Worm (Caenorhabditis elegans): ENCODE measurements around the gene npax-1.

Gene npax-1

ce11 chrII:7340703-7341102, 9.6 kb upstream of the npax-1 start:
- TF ChIP-seq unc-39 (tag; optimal IDR thresholded peaks at IDR 0.05) (no peak), dmd-6 (GFP tag; IDR thresholded peaks at IDR 0.05) (0 out of 2 replicates have a peak, but pooled peaks have one; percentile 18), nhr-28 (tag; optimal IDR thresholded peaks at IDR 0.05) (peak; percentile 5), pha-4 (GFP tag; IDR thresholded peaks at IDR 0.05) (no peak), pha-4 (tag; optimal IDR thresholded peaks at IDR 0.05) (peak; percentile 85)

ce11 chrII:7338995-7339394, 7.9 kb upstream of the npax-1 start, which contains the start of gene nhr-21:
TSS of gene nhr-21 (plus strand) at chrII:7339229.
- TF ChIP-seq lsy-2 (tag; optimal IDR thresholded peaks at IDR 0.05) (peak in 1 of 2 experiments; percentile 52), tra-1 (GFP tag; IDR thresholded peaks at IDR 0.05) (no peak), Y48G9A.11 (GFP tag; IDR thresholded peaks at IDR 0.05) (no peak), cey-2 (tag; optimal IDR thresholded peaks at IDR 0.05; ENCODE audit: borderline replicate concordance, insufficient read depth) (peak; percentile 19), pha-4 (GFP tag; IDR thresholded peaks at IDR 0.05) (no peak), pha-4 (tag; optimal IDR thresholded peaks at IDR 0.05) (no peak), nhr-28 (tag; optimal IDR thresholded peaks at IDR 0.05) (peak; percentile 87), lin-1 (GFP tag; IDR thresholded peaks at IDR 0.05) (0 out of 2 replicates have a peak, but pooled peaks have one; percentile 26), daf-16 (GFP tag; optimal IDR thresholded peaks at IDR 0.05) (no peak), daf-16 (tag; optimal IDR thresholded peaks at IDR 0.05) (no peak), mdl-1 (tag; optimal IDR thresholded peaks at IDR 0.05) (peak in 1 of 2 experiments; percentile 76), nhr-111 (GFP tag; optimal IDR thresholded peaks at IDR 0.05) (no peak), lin-38 (GFP tag; IDR thresholded peaks at IDR 0.05) (no peak), nhr-11 (tag; optimal IDR thresholded peaks at IDR 0.05) (peak; percentile 42), nhr-237 (tag; optimal IDR thresholded peaks at IDR 0.05) (no peak), nhr-10 (tag; optimal IDR thresholded peaks at IDR 0.05) (no peak), mep-1 (tag; optimal IDR thresholded peaks at IDR 0.05) (peak; percentile 17), mxl-3 (GFP tag; optimal IDR thresholded peaks at IDR 0.05) (peak; percentile 64), hlh-11 (tag; optimal IDR thresholded peaks at IDR 0.05) (peak; percentile 70), jun-1 (tag; optimal IDR thresholded peaks at IDR 0.05) (no peak), unc-62 (GFP tag; optimal IDR thresholded peaks at IDR 0.05 in 1 of 2) (peak in 1 of 2 experiments; percentile 87), unc-62 (tag; optimal IDR thresholded peaks at IDR 0.05) (no peak), ctbp-1 (GFP tag; IDR thresholded peaks at IDR 0.05) (no peak), hlh-30 (tag; optimal IDR thresholded peaks at IDR 0.05; ENCODE audit: insufficient read depth) (peak; percentile 79), aly-2 (tag; optimal IDR thresholded peaks at IDR 0.05) (no peak), F10B5.3 (tag; optimal IDR thresholded peaks at IDR 0.05) (no peak), dmd-6 (GFP tag; IDR thresholded peaks at IDR 0.05) (peak; percentile 57; the same call in 1 of the 2 replicates), nhr-25 (tag; optimal IDR thresholded peaks at IDR 0.05; ENCODE audit: borderline replicate concordance, insufficient read depth) (peak; percentile 16)

ce11 chrII:7337469-7337893, 6.4 kb upstream of the npax-1 start:
- TF ChIP-seq T26A8.4 (GFP tag; IDR thresholded peaks at IDR 0.05): peak; percentile 59; the same call in 1 of the 2 replicates
- TF ChIP-seq aha-1 (tag): peak; percentile 97
- TF ChIP-seq mxl-2 (GFP tag; conservative IDR thresholded peaks at IDR 0.05): 0 out of 2 replicates have a peak, but pooled peaks have one; percentile 3
- TF ChIP-seq nhr-237 (tag; optimal IDR thresholded peaks at IDR 0.05): no peak
- no peak for TF ChIP-seq F26F4.8 (GFP tag; conservative IDR thresholded peaks at IDR 0.05)
- peak; percentile 89 to 95 for TF ChIP-seq mdl-1 (tag; optimal IDR thresholded peaks at IDR 0.05)
- TF ChIP-seq nhr-76 (tag; optimal IDR thresholded peaks at IDR 0.05): peak; percentile 33
- peak; percentile 39 for TF ChIP-seq zfp-2 (tag; optimal IDR thresholded peaks at IDR 0.05)
- TF ChIP-seq dmd-6 (GFP tag; IDR thresholded peaks at IDR 0.05): peak; percentile 93
- peak; percentile 60 for TF ChIP-seq rbr-2 (tag; optimal IDR thresholded peaks at IDR 0.05)
- TF ChIP-seq ceh-20 (GFP tag; IDR thresholded peaks at IDR 0.05): peak; percentile 84
- peak; percentile 72 for TF ChIP-seq php-3 (GFP tag; IDR thresholded peaks at IDR 0.05)
- TF ChIP-seq nhr-28 (tag; optimal IDR thresholded peaks at IDR 0.05): peak; percentile 97
- peak; percentile 83 for TF ChIP-seq nhr-77 (tag; optimal IDR thresholded peaks at IDR 0.05)
- no peak for TF ChIP-seq zfp-3 (GFP tag; conservative IDR thresholded peaks at IDR 0.05)
- TF ChIP-seq ztf-7 (tag; optimal IDR thresholded peaks at IDR 0.05): peak; percentile 36
- peak; percentile 72 for TF ChIP-seq nhr-11 (tag; optimal IDR thresholded peaks at IDR 0.05)
- peak; percentile 61 for TF ChIP-seq hmg-1.1 (GFP tag; IDR thresholded peaks at IDR 0.05)
- peak; percentile 32 for TF ChIP-seq nhr-10 (tag; optimal IDR thresholded peaks at IDR 0.05)
- peak; percentile 46 for TF ChIP-seq ama-1 (optimal IDR thresholded peaks at IDR 0.05)
- peak; percentile 52 for TF ChIP-seq pqm-1 (tag; optimal IDR thresholded peaks at IDR 0.05)
- TF ChIP-seq nhr-25 (tag; optimal IDR thresholded peaks at IDR 0.05; ENCODE audit: borderline replicate concordance, insufficient read depth): peak; percentile 80
- TF ChIP-seq cey-2 (tag; optimal IDR thresholded peaks at IDR 0.05; ENCODE audit: borderline replicate concordance, insufficient read depth): peak; percentile 96
- TF ChIP-seq lin-39 (tag; optimal IDR thresholded peaks at IDR 0.05): no peak
- no peak for TF ChIP-seq pha-4 (GFP tag; IDR thresholded peaks at IDR 0.05)
- TF ChIP-seq pha-4 (tag; optimal IDR thresholded peaks at IDR 0.05): peak; percentile 17
- peak; percentile 49; the same call in 1 of the 2 replicates for TF ChIP-seq madf-9 (GFP tag; conservative IDR thresholded peaks at IDR 0.05)
- TF ChIP-seq ceh-82 (tag; optimal IDR thresholded peaks at IDR 0.05): no peak

Measured in whole organism, L4 larva.